Fruit fly (Drosophila melanogaster): ENCODE results near the gene CG1542.

DNA sequence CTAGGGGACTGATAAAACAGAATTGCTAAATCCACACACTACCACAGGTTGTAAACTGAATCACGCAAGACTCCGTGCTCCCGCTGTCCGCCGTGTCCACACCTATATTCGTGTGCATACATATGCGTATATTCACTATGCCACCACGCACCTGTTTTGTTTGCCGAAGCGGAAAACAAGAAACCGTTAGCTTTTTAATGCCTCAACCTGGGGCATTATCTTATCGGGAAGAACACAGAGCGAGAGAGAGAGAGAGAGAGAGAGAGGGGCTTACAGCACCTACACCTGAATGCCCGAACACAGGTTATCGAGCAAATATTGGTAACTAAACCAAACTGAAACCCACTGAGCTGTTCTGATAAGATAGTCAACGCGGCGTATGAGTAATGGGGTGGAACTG lies 18.6 kb upstream of the CG1542 start:
- TF ChIP-seq Myc (optimal IDR thresholded peaks at IDR 0.05) (no peak), ttk (optimal IDR thresholded peaks at IDR 0.05) (no peak), Sin3A (optimal IDR thresholded peaks at IDR 0.05) (no peak), psq (optimal IDR thresholded peaks at IDR 0.05) (no peak), insv (optimal IDR thresholded peaks at IDR 0.05) (no peak), h (optimal IDR thresholded peaks at IDR 0.05) (no peak)
